Fruit fly (Drosophila melanogaster) whole organism, embryonic: ENCODE data around the gene GXIVsPLA2.

Experiments used
- Atf-2 ChIP-seq: fragments of 200-800 bp; sonication (Bioruptor generic); optimal IDR thresholded peaks from 2 replicates; lab custom pipeline; 2016; ENCODE audit warnings: missing biosample characterization, missing genetic modification characterization
- Atf6 ChIP-seq: fragments of 200-800 bp; sonication (Bioruptor generic); IDR thresholded peaks from 2 replicates; pipeline ENCODE4 v1.3.6; 2022; ENCODE audit warnings: missing biosample characterization, missing genetic modification characterization
- Awh ChIP-seq: fragments of 200-800 bp; sonication (Bioruptor generic); IDR thresholded peaks from 2 replicates; pipeline ENCODE4, ENCODE4 v1.3.6; 2022; ENCODE audit warnings: missing biosample characterization, missing genetic modification characterization
- BEAF-32 ChIP-seq: fragments of 200-800 bp; sonication (Bioruptor generic); optimal IDR thresholded peaks from 3 replicates; lab custom pipeline; 2017; ENCODE audit warnings: missing biosample characterization, missing genetic modification characterization, mild to moderate bottlenecking, moderate library complexity, missing genetic modification reagents
- CG10366 ChIP-seq: fragments of 200-800 bp; sonication (Bioruptor generic); IDR thresholded peaks from 2 replicates; pipeline ENCODE4 v1.3.6; 2022; ENCODE audit warnings: missing biosample characterization, missing genetic modification characterization
- CG10979 ChIP-seq: fragments of 200-800 bp; sonication (Bioruptor generic); optimal IDR thresholded peaks from 2 replicates; lab custom pipeline; 2018; ENCODE audit warnings: missing biosample characterization, mild to moderate bottlenecking, missing genetic modification characterization, moderate library complexity
- CG12236 ChIP-seq: fragments of 200-800 bp; sonication (Bioruptor generic); optimal IDR thresholded peaks from 2 replicates; lab custom pipeline; 2016; ENCODE audit warnings: missing biosample characterization, missing genetic modification characterization
- CG14014 ChIP-seq: fragments of 200-800 bp; sonication (Bioruptor generic); IDR thresholded peaks from 2 replicates; pipeline ENCODE4 v1.3.6; 2022; ENCODE audit warnings: missing biosample characterization, missing genetic modification characterization
- CG1647 ChIP-seq: fragments of 200-800 bp; sonication (Bioruptor generic); optimal IDR thresholded peaks from 3 replicates; lab custom pipeline; 2016; ENCODE audit warnings: missing biosample characterization, missing genetic modification characterization
- CG16815 ChIP-seq: fragments of 200-800 bp; sonication (Bioruptor generic); optimal IDR thresholded peaks from 3 replicates; lab custom pipeline; 2017; ENCODE audit warnings: missing biosample characterization, mild to moderate bottlenecking, missing genetic modification characterization
- CG17328 ChIP-seq: fragments of 200-800 bp; sonication (Bioruptor generic); IDR thresholded peaks from 2 replicates; pipeline ENCODE4 v1.3.6; 2022; ENCODE audit warnings: missing biosample characterization, missing genetic modification characterization
- CG18599 ChIP-seq: fragments of 200-800 bp; sonication (Bioruptor generic); optimal IDR thresholded peaks from 3 replicates; lab custom pipeline; 2017; ENCODE audit warnings: missing biosample characterization, missing genetic modification characterization, mild to moderate bottlenecking, moderate library complexity, missing genetic modification reagents
- CG2712 ChIP-seq: fragments of 200-800 bp; optimal IDR thresholded peaks from 3 replicates; lab custom pipeline; 2019; ENCODE audit warnings: missing biosample characterization, mild to moderate bottlenecking, missing genetic modification characterization, moderate library complexity
- CG42726 ChIP-seq: fragments of 200-800 bp; sonication (Bioruptor generic); IDR thresholded peaks from 2 replicates; pipeline ENCODE4 v1.3.6; 2022; ENCODE audit warnings: missing biosample characterization, missing genetic modification characterization; ENCODE audit not compliant: partially characterized antibody
- CG5180 ChIP-seq: fragments of 200-800 bp; sonication (Bioruptor generic); optimal IDR thresholded peaks from 3 replicates; lab custom pipeline; 2017; ENCODE audit warnings: missing biosample characterization, missing genetic modification characterization, mild to moderate bottlenecking, moderate library complexity, missing genetic modification reagents
- CG6254 ChIP-seq: fragments of 200-800 bp; sonication (Bioruptor generic); optimal IDR thresholded peaks from 3 replicates; lab custom pipeline; 2017; ENCODE audit warnings: mild to moderate bottlenecking, missing biosample characterization, missing genetic modification reagents, missing genetic modification characterization
- CG7357 ChIP-seq: fragments of 200-800 bp; sonication (Bioruptor generic); IDR thresholded peaks from 3 replicates; pipeline ENCODE4 v1.3.6; 2022; ENCODE audit warnings: missing biosample characterization, missing genetic modification characterization
- CG7839 ChIP-seq: fragments of 200-800 bp; sonication (Bioruptor generic); optimal IDR thresholded peaks from 3 replicates; lab custom pipeline; 2018; ENCODE audit warnings: missing biosample characterization, mild to moderate bottlenecking, missing genetic modification characterization, moderate library complexity
- CG8765 ChIP-seq: fragments of 200-800 bp; sonication (Bioruptor generic); IDR thresholded peaks from 2 replicates; pipeline ENCODE4 v1.3.6; 2022; ENCODE audit warnings: missing biosample characterization, missing genetic modification characterization
- CG9817 ChIP-seq: fragments of 200-800 bp; sonication (Bioruptor generic); optimal IDR thresholded peaks from 2 replicates; lab custom pipeline; 2018; ENCODE audit warnings: missing biosample characterization, mild to moderate bottlenecking, missing genetic modification characterization, moderate library complexity
- Dbx ChIP-seq: fragments of 200-800 bp; sonication (Bioruptor generic); IDR thresholded peaks from 3 replicates; pipeline ENCODE4 v1.3.6; 2022; ENCODE audit warnings: missing biosample characterization, missing genetic modification characterization
- HmgD ChIP-seq: fragments of 200-800 bp; sonication (Bioruptor generic); optimal IDR thresholded peaks from 3 replicates; lab custom pipeline; 2016; ENCODE audit warnings: missing biosample characterization, missing genetic modification characterization
- HmgZ ChIP-seq: fragments of 200-800 bp; sonication (Bioruptor generic); optimal IDR thresholded peaks from 2 replicates; lab custom pipeline; 2018; ENCODE audit warnings: missing biosample characterization, mild to moderate bottlenecking, missing genetic modification characterization
- Meics ChIP-seq: fragments of 200-800 bp; sonication (Bioruptor generic); optimal IDR thresholded peaks from 2 replicates; lab custom pipeline; 2017; ENCODE audit warnings: missing biosample characterization, mild to moderate bottlenecking, missing genetic modification characterization
- Myb ChIP-seq: fragments of 200-800 bp; sonication (Bioruptor generic); optimal IDR thresholded peaks from 2 replicates; lab custom pipeline; 2016; ENCODE audit warnings: missing biosample characterization, missing genetic modification characterization
- NC2α ChIP-seq: fragments of 200-800 bp; sonication (Bioruptor generic); optimal IDR thresholded peaks from 2 replicates; lab custom pipeline; 2016; ENCODE audit warnings: missing biosample characterization, missing genetic modification characterization
- Optix ChIP-seq: fragments of 200-800 bp; sonication (Bioruptor generic); IDR thresholded peaks from 3 replicates; pipeline ENCODE4 v1.3.6; 2022; ENCODE audit warnings: missing biosample characterization, missing genetic modification characterization
- Poxn ChIP-seq: fragments of 200-800 bp; sonication (Bioruptor generic); IDR thresholded peaks from 2 replicates; pipeline ENCODE4 v1.3.6; 2022; ENCODE audit warnings: missing biosample characterization, missing genetic modification characterization
- Ptx1 ChIP-seq: fragments of 200-800 bp; sonication (Bioruptor generic); IDR thresholded peaks from 2 replicates; pipeline ENCODE4 v1.3.6; 2022; ENCODE audit warnings: missing biosample characterization, missing genetic modification characterization
- Scr ChIP-seq: fragments of 200-800 bp; sonication (Bioruptor generic); IDR thresholded peaks from 2 replicates; pipeline ENCODE4 v1.3.6; 2022; ENCODE audit warnings: missing biosample characterization, missing genetic modification characterization; ENCODE audit not compliant: partially characterized antibody
- Sin3A ChIP-seq: fragments of >200 bp; optimal IDR thresholded peaks from 2 replicates; lab custom pipeline; 2018
- Six4 ChIP-seq: fragments of 200-800 bp; sonication (Bioruptor generic); optimal IDR thresholded peaks from 2 replicates; lab custom pipeline; 2016; ENCODE audit warnings: missing biosample characterization, missing genetic modification characterization
- Trl ChIP-seq, 3 experiments: fragments of >200 bp in 2 of 3; fragments of 200-800 bp in 1 of 3; sonication (Bioruptor generic) in 1 of 3; optimal IDR thresholded peaks; 2 replicates in 1 of 3; 3 replicates in 2 of 3; lab custom pipeline; 2016 to 2017; ENCODE audit warnings: missing biosample characterization in 1 of 3, missing genetic modification characterization in 1 of 3
- ato ChIP-seq: fragments of 200-800 bp; sonication (Bioruptor generic); IDR thresholded peaks from 2 replicates; pipeline ENCODE4 v1.3.6; 2022; ENCODE audit warnings: missing biosample characterization, missing genetic modification characterization; ENCODE audit not compliant: partially characterized antibody
- cato ChIP-seq: fragments of 200-800 bp; sonication (Bioruptor generic); optimal IDR thresholded peaks from 2 replicates; lab custom pipeline; 2016; ENCODE audit warnings: missing biosample characterization, missing genetic modification characterization, borderline replicate concordance
- danr ChIP-seq: fragments of 200-800 bp; sonication (Bioruptor generic); IDR thresholded peaks from 2 replicates; pipeline ENCODE4 v1.3.6; 2022; ENCODE audit warnings: missing biosample characterization, missing genetic modification characterization
- dati ChIP-seq: fragments of 200-800 bp; sonication (Bioruptor generic); IDR thresholded peaks from 2 replicates; pipeline ENCODE4 v1.3.6; 2022; ENCODE audit warnings: missing biosample characterization, missing genetic modification characterization
- dmrt99B ChIP-seq: fragments of 200-800 bp; sonication (Bioruptor generic); optimal IDR thresholded peaks from 2 replicates; lab custom pipeline; 2018; ENCODE audit warnings: missing biosample characterization, mild to moderate bottlenecking, missing genetic modification characterization, moderate library complexity
- eve ChIP-seq, 2 experiments: fragments of >200 bp; optimal IDR thresholded peaks; 2 replicates each; lab custom pipeline; 2017; ENCODE audit warnings: missing biosample characterization in 2 of 2, missing genetic modification characterization in 2 of 2
- fd96Cb ChIP-seq: fragments of 200-800 bp; sonication (Bioruptor generic); optimal IDR thresholded peaks from 2 replicates; lab custom pipeline; 2018; ENCODE audit warnings: missing biosample characterization, mild to moderate bottlenecking, missing genetic modification characterization, moderate library complexity
- jumu ChIP-seq: fragments of 200-800 bp; sonication (Bioruptor generic); optimal IDR thresholded peaks from 3 replicates; lab custom pipeline; 2016; ENCODE audit warnings: missing biosample characterization, missing genetic modification characterization
- nerfin-1 ChIP-seq: fragments of 200-800 bp; sonication (Bioruptor generic); optimal IDR thresholded peaks from 3 replicates; lab custom pipeline; 2019; ENCODE audit warnings: missing biosample characterization, mild to moderate bottlenecking, missing genetic modification characterization, moderate library complexity
- nmo ChIP-seq: fragments of 200-800 bp; sonication (Bioruptor generic); optimal IDR thresholded peaks from 2 replicates; lab custom pipeline; 2018; ENCODE audit warnings: missing biosample characterization, mild to moderate bottlenecking, missing genetic modification characterization, moderate library complexity
- peb ChIP-seq: fragments of 200-800 bp; sonication (Bioruptor generic); IDR thresholded peaks from 2 replicates; pipeline ENCODE4 v1.3.6; 2022; ENCODE audit warnings: missing biosample characterization, missing genetic modification characterization
- sima ChIP-seq: fragments of 200-800 bp; sonication (Bioruptor generic); optimal IDR thresholded peaks from 2 replicates; lab custom pipeline; 2016; ENCODE audit warnings: missing biosample characterization, missing genetic modification characterization
- slbo ChIP-seq: fragments of 200-800 bp; sonication (Bioruptor generic); IDR thresholded peaks from 2 replicates; pipeline ENCODE4 v1.3.6; 2022; ENCODE audit warnings: missing biosample characterization, missing genetic modification characterization
- stwl ChIP-seq: fragments of 200-800 bp; sonication (Bioruptor generic); optimal IDR thresholded peaks from 3 replicates; lab custom pipeline; 2018; ENCODE audit warnings: missing biosample characterization, mild to moderate bottlenecking, missing genetic modification characterization, moderate library complexity
- trh ChIP-seq: fragments of 200-800 bp; sonication (Bioruptor generic); optimal IDR thresholded peaks from 2 replicates; lab custom pipeline; 2016; ENCODE audit warnings: missing biosample characterization, missing genetic modification characterization
- vvl ChIP-seq: fragments of 200-800 bp; sonication (Bioruptor generic); IDR thresholded peaks from 2 replicates; pipeline ENCODE4 v1.3.6; 2022; ENCODE audit warnings: missing biosample characterization, missing genetic modification characterization
- z ChIP-seq: fragments of 200-800 bp; sonication (Bioruptor generic); IDR thresholded peaks from 3 replicates; pipeline ENCODE4 v1.3.6; 2022; ENCODE audit warnings: missing biosample characterization, missing genetic modification characterization

GXIVsPLA2 gene

DNA sequence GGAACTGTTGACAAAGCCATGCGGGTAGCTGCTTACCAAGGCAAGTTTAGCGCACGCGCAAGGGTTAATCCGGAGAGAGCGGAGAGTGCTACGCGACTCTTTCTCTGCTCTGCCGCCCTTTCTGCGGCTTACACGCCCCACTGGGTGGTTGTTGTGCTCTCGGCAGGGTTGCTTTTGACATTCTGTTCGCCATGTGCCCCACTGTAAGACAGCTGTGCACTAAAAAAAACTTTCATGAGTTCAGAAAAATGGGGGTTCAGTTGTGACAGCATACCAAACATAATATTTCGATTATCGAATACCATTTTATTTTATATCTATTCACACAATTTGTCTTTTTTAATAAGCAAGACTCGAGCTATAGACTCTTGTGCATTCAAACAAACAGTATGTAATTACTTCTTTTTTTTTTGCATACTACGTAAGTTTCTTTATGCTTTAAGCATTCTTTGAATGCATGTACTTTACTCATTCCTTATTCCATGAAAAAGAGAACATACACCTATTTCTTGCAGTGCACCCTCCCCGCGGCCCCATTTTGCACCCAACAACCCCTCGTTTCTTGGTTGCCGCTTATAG is 33.8 kb upstream of the GXIVsPLA2 start (continued):
- peak; percentile 18 for TF ChIP-seq CG16815
- TF ChIP-seq nerfin-1 (tag; lab: Kevin White, UChicago): peak; percentile 3
- no peak for TF ChIP-seq NC2α (GFP tag; lab: Kevin White, UChicago)
- no peak for TF ChIP-seq dati (GFP tag; lab: Robert Waterston, UW)
- no peak for TF ChIP-seq z (GFP tag; lab: Robert Waterston, UW)
- no peak for TF ChIP-seq ato (GFP tag; lab: Robert Waterston, UW)
- no peak for TF ChIP-seq Atf-2 (GFP tag; lab: Kevin White, UChicago)
- TF ChIP-seq CG12236 (GFP tag; lab: Kevin White, UChicago): no peak
- TF ChIP-seq CG2712 (tag; lab: Kevin White, UChicago): peak; percentile 38
- peak; percentile 54 for TF ChIP-seq slbo (GFP tag; lab: Robert Waterston, UW)
- peak; percentile 41 for TF ChIP-seq Ptx1 (GFP tag; lab: Robert Waterston, UW)
- TF ChIP-seq CG7357 (GFP tag; lab: Robert Waterston, UW): no peak
- TF ChIP-seq Myb (GFP tag; lab: Kevin White, UChicago): no peak
- TF ChIP-seq Awh (GFP tag; lab: Robert Waterston, UW): no peak
- peak; percentile 9 for TF ChIP-seq jumu (GFP tag; lab: Kevin White, UChicago)
- TF ChIP-seq CG9817: peak; percentile 20
- peak; percentile 43 for TF ChIP-seq nmo (GFP tag; lab: Kevin White, UChicago)
- TF ChIP-seq CG1647 (GFP tag; lab: Kevin White, UChicago): no peak
- 0 out of 2 replicates have a peak, but pooled peaks have one; percentile 9 for TF ChIP-seq CG10366 (GFP tag; lab: Robert Waterston, UW)
- TF ChIP-seq Optix (GFP tag; lab: Robert Waterston, UW): no peak
- no peak for TF ChIP-seq peb (GFP tag; lab: Robert Waterston, UW)
- no peak for TF ChIP-seq cato
- peak; percentile 35 for TF ChIP-seq fd96Cb
- TF ChIP-seq trh (GFP tag; lab: Kevin White, UChicago): no peak
- no peak for TF ChIP-seq sima
- TF ChIP-seq Sin3A (lab: Kevin White, UChicago): no peak
- no peak for TF ChIP-seq CG8765 (GFP tag; lab: Robert Waterston, UW)
- TF ChIP-seq CG6254 (GFP tag; lab: Kevin White, UChicago): peak; percentile 38
- peak; percentile 54 to 61 for TF ChIP-seq Trl (optimal IDR thresholded peaks at IDR 0.05; lab: Kevin White, UChicago)
- no peak for TF ChIP-seq Trl (GFP tag; optimal IDR thresholded peaks at IDR 0.05; lab: Kevin White, UChicago)
- TF ChIP-seq vvl (GFP tag; lab: Robert Waterston, UW): no peak
- peak; percentile 73 for TF ChIP-seq dmrt99B (tag; lab: Kevin White, UChicago)
- TF ChIP-seq HmgZ (tag; lab: Kevin White, UChicago): no peak
- TF ChIP-seq eve (GFP tag; optimal IDR thresholded peaks at IDR 0.05; lab: Kevin White, UChicago): peak in 1 of 2 experiments; percentile 84
- TF ChIP-seq Meics: peak; percentile 77
- peak; percentile 52 for TF ChIP-seq CG5180 (GFP tag; lab: Kevin White, UChicago)
- TF ChIP-seq stwl (tag; lab: Kevin White, UChicago): no peak
- no peak for TF ChIP-seq Poxn (GFP tag; lab: Robert Waterston, UW)
- TF ChIP-seq Scr: no peak
- TF ChIP-seq Six4 (GFP tag; lab: Kevin White, UChicago): no peak
- no peak for TF ChIP-seq CG42726 (GFP tag; lab: Robert Waterston, UW)
- no peak for TF ChIP-seq BEAF-32
- TF ChIP-seq CG14014 (GFP tag; lab: Robert Waterston, UW): no peak
- TF ChIP-seq CG17328 (GFP tag; lab: Robert Waterston, UW): 0 out of 2 replicates have a peak, but pooled peaks have one; percentile 24
- TF ChIP-seq CG18599 (GFP tag; lab: Kevin White, UChicago): peak; percentile 89
- TF ChIP-seq CG7839 (tag; lab: Kevin White, UChicago): peak; percentile 67
- TF ChIP-seq CG10979 (tag; lab: Kevin White, UChicago): no peak
- TF ChIP-seq danr (GFP tag; lab: Robert Waterston, UW): no peak
- peak; percentile 26; the same call in 1 of the 3 replicates for TF ChIP-seq Dbx (GFP tag; lab: Robert Waterston, UW)
- TF ChIP-seq HmgD (GFP tag; lab: Kevin White, UChicago): no peak
- TF ChIP-seq Atf6 (GFP tag; lab: Robert Waterston, UW): peak; percentile 64; the same call in 1 of the 2 replicates
